Worm (Caenorhabditis elegans): ENCODE measurements around the gene unc-26.
A peak's percentile ranks its signal among the peaks of the same experiment; 100 is the strongest.

The unc-26 gene

DNA sequence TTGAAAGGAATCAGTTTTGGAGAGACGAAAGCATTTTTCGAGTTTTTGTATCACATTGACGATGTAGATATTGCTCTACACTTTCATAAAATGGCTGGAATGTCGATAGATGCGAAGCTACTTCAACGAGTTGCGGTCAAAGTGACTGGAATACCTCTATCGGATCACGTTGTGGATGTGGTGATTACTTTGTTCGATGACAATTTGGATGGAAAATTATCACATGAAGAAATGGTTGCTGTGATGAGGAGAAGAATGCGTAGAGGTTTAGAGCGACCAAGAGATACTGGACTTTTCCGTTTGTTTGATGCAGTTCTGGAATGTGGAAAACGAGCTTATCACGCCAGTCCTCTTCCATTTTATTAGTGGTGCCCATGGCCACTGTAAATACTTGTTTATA, 27.3 kb upstream of the unc-26 start:
- TF ChIP-seq nhr-237 (tag; optimal IDR thresholded peaks at IDR 0.05) (no peak), lin-39 (tag; optimal IDR thresholded peaks at IDR 0.05) (no peak)

ce11 chrIV:13297746-13298145, 25.4 kb upstream of the unc-26 start, which contains the start of the genes Y67H2A.2 and micu-1:
Gene Y67H2A.2, minus strand, starts transcription at chrIV:13297819.
Gene micu-1, plus strand, starts transcription at chrIV:13297926.
- TF ChIP-seq nhr-28 (tag; optimal IDR thresholded peaks at IDR 0.05) (no peak), ceh-9 (tag; optimal IDR thresholded peaks at IDR 0.05) (no peak), ama-1 (optimal IDR thresholded peaks at IDR 0.05) (peak; percentile 15), nhr-77 (tag; optimal IDR thresholded peaks at IDR 0.05) (no peak), nhr-12 (tag; optimal IDR thresholded peaks at IDR 0.05) (no peak), unc-39 (tag; optimal IDR thresholded peaks at IDR 0.05) (no peak), R02D3.7 (tag; optimal IDR thresholded peaks at IDR 0.05) (peak; percentile 35), eor-1 (tag; optimal IDR thresholded peaks at IDR 0.05) (no peak), egl-5 (tag; optimal IDR thresholded peaks at IDR 0.05) (peak; percentile 68), ceh-82 (tag; optimal IDR thresholded peaks at IDR 0.05) (no peak), skn-1 (tag; optimal IDR thresholded peaks at IDR 0.05) (no peak), snpc-4 (tag; optimal IDR thresholded peaks at IDR 0.05) (peak; percentile 58), pha-4 (tag; optimal IDR thresholded peaks at IDR 0.05) (peak; percentile 64), fkh-10 (GFP tag; optimal IDR thresholded peaks at IDR 0.05) (peak; percentile 64), elt-2 (tag; optimal IDR thresholded peaks at IDR 0.05) (peak; percentile 35), fkh-2 (tag; optimal IDR thresholded peaks at IDR 0.05) (no peak), egl-27 (tag; optimal IDR thresholded peaks at IDR 0.05) (no peak), sea-2 (GFP tag; optimal IDR thresholded peaks at IDR 0.05) (no peak), ztf-11 (tag; optimal IDR thresholded peaks at IDR 0.05) (no peak), ztf-4 (tag; optimal IDR thresholded peaks at IDR 0.05) (no peak), nhr-76 (tag; optimal IDR thresholded peaks at IDR 0.05) (no peak), daf-12 (tag; optimal IDR thresholded peaks at IDR 0.05) (no peak), pqm-1 (tag; optimal IDR thresholded peaks at IDR 0.05) (peak; percentile 20), nhr-43 (tag; optimal IDR thresholded peaks at IDR 0.05; ENCODE audit: poor library complexity, severe bottlenecking) (no peak), aly-2 (tag; optimal IDR thresholded peaks at IDR 0.05) (no peak), tbx-2 (tag; optimal IDR thresholded peaks at IDR 0.05) (no peak), nhr-23 (tag; optimal IDR thresholded peaks at IDR 0.05) (peak; percentile 61), ceh-28 (tag; optimal IDR thresholded peaks at IDR 0.05) (peak; percentile 29), elt-1 (tag; optimal IDR thresholded peaks at IDR 0.05) (no peak), nfya-1 (tag; optimal IDR thresholded peaks at IDR 0.05; ENCODE audit: insufficient read depth) (peak; percentile 80), lin-15B (tag; optimal IDR thresholded peaks at IDR 0.05) (peak; percentile 90), ceh-16 (tag; optimal IDR thresholded peaks at IDR 0.05) (no peak), hmg-11 (tag; optimal IDR thresholded peaks at IDR 0.05) (peak; percentile 71), nhr-25 (tag; optimal IDR thresholded peaks at IDR 0.05) (peak; percentile 60), lsy-12 (tag; optimal IDR thresholded peaks at IDR 0.05) (no peak), mdl-1 (tag; optimal IDR thresholded peaks at IDR 0.05) (no peak), mml-1 (tag; optimal IDR thresholded peaks at IDR 0.05) (no peak), lin-39 (tag; optimal IDR thresholded peaks at IDR 0.05) (peak; percentile 69), elt-3 (tag; optimal IDR thresholded peaks at IDR 0.05) (no peak), unc-62 (GFP tag; optimal IDR thresholded peaks at IDR 0.05) (no peak), nhr-11 (tag; optimal IDR thresholded peaks at IDR 0.05) (no peak), zag-1 (tag; optimal IDR thresholded peaks at IDR 0.05) (no peak), nhr-237 (tag; optimal IDR thresholded peaks at IDR 0.05) (no peak), nhr-67 (tag; optimal IDR thresholded peaks at IDR 0.05) (no peak), jun-1 (tag; optimal IDR thresholded peaks at IDR 0.05) (no peak), fos-1 (tag; optimal IDR thresholded peaks at IDR 0.05) (no peak), ZK546.5 (tag; optimal IDR thresholded peaks at IDR 0.05) (no peak)

All from whole organism, L3 larva.